Worm (Caenorhabditis elegans) whole organism, L3 larva: ENCODE results near the gene F57G8.7.

ENCODE experiments used
- ZK546.5 ChIP-seq: sonication (generic microtip); optimal IDR thresholded peaks from 2 replicates; lab custom pipeline; 2017; ENCODE audit warnings: missing biosample characterization, missing genetic modification characterization
- ceh-82 ChIP-seq: fragments of 150-350 bp; optimal IDR thresholded peaks from 2 replicates; lab custom pipeline; 2014; ENCODE audit warnings: missing biosample characterization, missing genetic modification characterization
- ceh-9 ChIP-seq: sonication (generic microtip); optimal IDR thresholded peaks from 2 replicates; lab custom pipeline; 2018; ENCODE audit warnings: missing biosample characterization, missing genetic modification characterization
- daf-12 ChIP-seq: fragments of 150-350 bp; optimal IDR thresholded peaks from 2 replicates; lab custom pipeline; 2014; ENCODE audit warnings: missing biosample characterization, missing genetic modification reagents, missing genetic modification characterization
- egl-5 ChIP-seq: fragments of 150-350 bp; optimal IDR thresholded peaks from 2 replicates; lab custom pipeline; 2017; ENCODE audit warnings: missing biosample characterization, missing genetic modification reagents, missing genetic modification characterization, inconsistent platforms
- elt-2 ChIP-seq: sonication (generic microtip); optimal IDR thresholded peaks from 2 replicates; lab custom pipeline; 2016; ENCODE audit warnings: missing genetic modification reagents, mild to moderate bottlenecking, missing genetic modification characterization, missing compliant biosample characterization
- elt-3 ChIP-seq, 3 experiments: fragments of 150-350 bp in 1 of 3; sonication (generic microtip) in 2 of 3; optimal IDR thresholded peaks; 2 replicates in 2 of 3; 4 replicates in 1 of 3; lab custom pipeline; 2014 to 2017; ENCODE audit warnings: missing biosample characterization in 3 of 3, missing genetic modification characterization in 3 of 3
- fkh-2 ChIP-seq: fragments of 150-350 bp; optimal IDR thresholded peaks from 2 replicates; lab custom pipeline; 2014; ENCODE audit warnings: missing biosample characterization, missing genetic modification reagents, missing genetic modification characterization
- lin-15B ChIP-seq: fragments of 150-350 bp; optimal IDR thresholded peaks from 2 replicates; lab custom pipeline; 2014; ENCODE audit warnings: missing biosample characterization, missing genetic modification characterization
- lin-39 ChIP-seq: fragments of 150-350 bp; optimal IDR thresholded peaks from 2 replicates; lab custom pipeline; 2018; ENCODE audit warnings: missing biosample characterization, missing genetic modification reagents, missing genetic modification characterization
- lsy-12 ChIP-seq: sonication (generic microtip); optimal IDR thresholded peaks from 2 replicates; lab custom pipeline; 2016; ENCODE audit warnings: mild to moderate bottlenecking, missing genetic modification characterization, missing compliant biosample characterization
- mdl-1 ChIP-seq: fragments of 150-350 bp; optimal IDR thresholded peaks from 2 replicates; lab custom pipeline; 2014; ENCODE audit warnings: missing biosample characterization, missing genetic modification characterization
- mml-1 ChIP-seq: fragments of 150-350 bp; sonication (generic microtip); optimal IDR thresholded peaks from 3 replicates; lab custom pipeline; 2014; ENCODE audit warnings: missing biosample characterization, missing genetic modification characterization
- nhr-11 ChIP-seq: fragments of 150-350 bp; optimal IDR thresholded peaks from 2 replicates; lab custom pipeline; 2014; ENCODE audit warnings: missing biosample characterization, missing genetic modification characterization
- nhr-237 ChIP-seq: fragments of 150-350 bp; optimal IDR thresholded peaks from 2 replicates; lab custom pipeline; 2014; ENCODE audit warnings: missing biosample characterization, missing genetic modification characterization
- nhr-25 ChIP-seq: sonication (generic microtip); optimal IDR thresholded peaks from 2 replicates; lab custom pipeline; 2017; ENCODE audit warnings: missing biosample characterization, missing genetic modification characterization
- nhr-28 ChIP-seq: fragments of 150-350 bp; optimal IDR thresholded peaks from 2 replicates; lab custom pipeline; 2014; ENCODE audit warnings: missing biosample characterization, missing genetic modification characterization
- nhr-67 ChIP-seq: fragments of 150-350 bp; optimal IDR thresholded peaks from 2 replicates; lab custom pipeline; 2014; ENCODE audit warnings: missing biosample characterization, missing genetic modification characterization
- nhr-76 ChIP-seq: fragments of 150-350 bp; sonication (generic microtip); optimal IDR thresholded peaks from 5 replicates; lab custom pipeline; 2014; ENCODE audit warnings: missing biosample characterization, missing genetic modification characterization
- pha-4 ChIP-seq: fragments of 150-350 bp; optimal IDR thresholded peaks from 2 replicates; lab custom pipeline; 2014; ENCODE audit warnings: missing biosample characterization, missing genetic modification reagents, missing genetic modification characterization
- pqm-1 ChIP-seq: fragments of 150-350 bp; optimal IDR thresholded peaks from 2 replicates; lab custom pipeline; 2017; ENCODE audit warnings: missing biosample characterization, missing genetic modification characterization, inconsistent platforms
- sea-2 ChIP-seq: fragments of 150-350 bp; sonication (generic microtip); optimal IDR thresholded peaks from 4 replicates; lab custom pipeline; 2014; ENCODE audit warnings: missing biosample characterization, missing genetic modification reagents, missing genetic modification characterization
- skn-1 ChIP-seq: fragments of 150-350 bp; optimal IDR thresholded peaks from 2 replicates; lab custom pipeline; 2014; ENCODE audit warnings: missing biosample characterization, missing genetic modification characterization
- snpc-4 ChIP-seq: fragments of 150-350 bp; optimal IDR thresholded peaks from 2 replicates; lab custom pipeline; 2014; ENCODE audit warnings: missing biosample characterization, missing genetic modification characterization
- tbx-2 ChIP-seq: sonication (generic microtip); optimal IDR thresholded peaks from 2 replicates; lab custom pipeline; 2016; ENCODE audit warnings: mild to moderate bottlenecking, missing genetic modification characterization, missing compliant biosample characterization
- ztf-11 ChIP-seq: fragments of 150-350 bp; optimal IDR thresholded peaks from 2 replicates; lab custom pipeline; 2014; ENCODE audit warnings: missing biosample characterization, missing genetic modification characterization
- ztf-4 ChIP-seq: fragments of 150-350 bp; optimal IDR thresholded peaks from 2 replicates; lab custom pipeline; 2014; ENCODE audit warnings: missing biosample characterization, missing genetic modification characterization

The F57G8.7 gene

ce11 chrV:16292409-16292808 is 36.5 kb upstream of the F57G8.7 start, which contains the start of gene oac-5:
TSS of gene oac-5 (plus strand) at chrV:16292709.
- TF ChIP-seq elt-2 (tag; lab: Kevin White, UChicago) (peak; percentile 42), elt-3 (tag; optimal IDR thresholded peaks at IDR 0.05; lab: Kevin White, UChicago) (no peak), skn-1 (no peak), ztf-11 (tag; lab: Kevin White, UChicago) (no peak), ZK546.5 (no peak), pqm-1 (tag; lab: Kevin White, UChicago) (peak; percentile 12), snpc-4 (tag; lab: Kevin White, UChicago) (no peak), tbx-2 (tag; lab: Kevin White, UChicago) (no peak), pha-4 (tag; lab: Kevin White, UChicago) (no peak), daf-12 (tag; lab: Kevin White, UChicago) (no peak), nhr-11 (tag; lab: Kevin White, UChicago) (no peak)

ce11 chrV:16297070-16297469 is 31.9 kb upstream of the F57G8.7 start, which contains the start of gene srbc-83:
TSS of gene srbc-83 (plus strand) at chrV:16297370.
- no peak for TF ChIP-seq mml-1
- TF ChIP-seq elt-3 (tag; optimal IDR thresholded peaks at IDR 0.05; lab: Kevin White, UChicago): no peak
- no peak for TF ChIP-seq pha-4 (tag; lab: Kevin White, UChicago)
- TF ChIP-seq nhr-11 (tag; lab: Kevin White, UChicago): no peak
- no peak for TF ChIP-seq nhr-28 (tag; lab: Kevin White, UChicago)
- TF ChIP-seq ceh-82 (tag; lab: Kevin White, UChicago): no peak
- no peak for TF ChIP-seq ztf-4 (tag; lab: Kevin White, UChicago)
- TF ChIP-seq lin-39: no peak
- no peak for TF ChIP-seq skn-1

ce11 chrV:16298669-16299068 is 30.3 kb upstream of the F57G8.7 start, which contains the start of gene srbc-84:
TSS of gene srbc-84 (plus strand) at chrV:16298969.
- no peak for TF ChIP-seq mdl-1
- no peak for TF ChIP-seq elt-3 (tag; optimal IDR thresholded peaks at IDR 0.05; lab: Kevin White, UChicago)
- TF ChIP-seq nhr-237 (tag; lab: Kevin White, UChicago): no peak
- TF ChIP-seq nhr-76 (tag; lab: Kevin White, UChicago): no peak
- TF ChIP-seq nhr-67 (tag; lab: Kevin White, UChicago): no peak
- no peak for TF ChIP-seq ztf-4 (tag; lab: Kevin White, UChicago)

ce11 chrV:16299834-16300233 is 29.1 kb upstream of the F57G8.7 start:
- no peak for TF ChIP-seq mml-1
- no peak for TF ChIP-seq lin-39
- TF ChIP-seq nhr-67 (tag; lab: Kevin White, UChicago): no peak
- no peak for TF ChIP-seq daf-12 (tag; lab: Kevin White, UChicago)
- no peak for TF ChIP-seq fkh-2

ce11 chrV:16300276-16300675 is 28.7 kb upstream of the F57G8.7 start, which contains the start of gene srbc-82:
TSS of gene srbc-82 (plus strand) at chrV:16300576.
- TF ChIP-seq sea-2 (GFP tag; lab: Kevin White, UChicago): no peak
- no peak for TF ChIP-seq nhr-25 (tag; lab: Kevin White, UChicago)
- no peak for TF ChIP-seq nhr-28 (tag; lab: Kevin White, UChicago)
- TF ChIP-seq nhr-11 (tag; lab: Kevin White, UChicago): no peak
- TF ChIP-seq lin-15B (tag; lab: Kevin White, UChicago): no peak
- no peak for TF ChIP-seq ceh-9 (tag; lab: Kevin White, UChicago)
- no peak for TF ChIP-seq pqm-1 (tag; lab: Kevin White, UChicago)

ce11 chrV:16302439-16302838 is 26.5 kb upstream of the F57G8.7 start, which contains the start of the genes C31A11.13 and oac-6:
TSS of gene C31A11.13 (minus strand) at chrV:16302551.
TSS of gene oac-6 (plus strand) at chrV:16302717.
- TF ChIP-seq pqm-1 (tag; lab: Kevin White, UChicago) (peak; percentile 60), elt-2 (tag; lab: Kevin White, UChicago) (peak; percentile 58), ceh-9 (tag; lab: Kevin White, UChicago) (no peak)

- TF ChIP-seq mdl-1 (no peak), mml-1 (no peak), lsy-12 (tag; lab: Kevin White, UChicago) (no peak), nhr-11 (tag; lab: Kevin White, UChicago) (no peak), egl-5 (tag; lab: Kevin White, UChicago) (no peak), nhr-25 (tag; lab: Kevin White, UChicago) (no peak)
Observed at ce11 chrV:16307253-16307652, 21.7 kb upstream of the F57G8.7 start, which contains the start of gene srxa-7. TSS of gene srxa-7 (plus strand) at chrV:16307553.
